Worm (Caenorhabditis elegans): ENCODE results near the gene W01C8.1.

The W01C8.1 gene

ce11 chrX:5723758-5724157 is 31.6 kb downstream of the W01C8.1 start:
- TF ChIP-seq ztf-29 (GFP tag; IDR thresholded peaks at IDR 0.05) (no peak), flt-1 (GFP tag; IDR thresholded peaks at IDR 0.05) (no peak), med-1 (GFP tag; optimal IDR thresholded peaks at IDR 0.05; ENCODE audit: insufficient read depth) (no peak), klf-2 (GFP tag; conservative IDR thresholded peaks at IDR 0.05) (no peak), ref-1 (GFP tag; conservative IDR thresholded peaks at IDR 0.05) (no peak), cog-1 (tag; optimal IDR thresholded peaks at IDR 0.05) (no peak), T22C8.4 (GFP tag; IDR thresholded peaks at IDR 0.05) (no peak), ztf-23 (GFP tag; IDR thresholded peaks at IDR 0.05) (no peak), tab-1 (GFP tag; IDR thresholded peaks at IDR 0.05) (no peak)

ce11 chrX:5724544-5724943 is 32.3 kb downstream of the W01C8.1 start:
- TF ChIP-seq ztf-23 (GFP tag; IDR thresholded peaks at IDR 0.05): no peak

ce11 chrX:5726160-5726559 is 34.0 kb downstream of the W01C8.1 start:
- TF ChIP-seq T22C8.4 (GFP tag; IDR thresholded peaks at IDR 0.05): no peak
- no peak for TF ChIP-seq flt-1 (GFP tag; IDR thresholded peaks at IDR 0.05)
- no peak for TF ChIP-seq ref-1 (GFP tag; conservative IDR thresholded peaks at IDR 0.05)
- TF ChIP-seq tab-1 (GFP tag; IDR thresholded peaks at IDR 0.05): no peak
- no peak for TF ChIP-seq cog-1 (tag; optimal IDR thresholded peaks at IDR 0.05)
- TF ChIP-seq med-1 (GFP tag; optimal IDR thresholded peaks at IDR 0.05; ENCODE audit: insufficient read depth): no peak
- TF ChIP-seq ztf-23 (GFP tag; IDR thresholded peaks at IDR 0.05): no peak
- no peak for TF ChIP-seq klf-2 (GFP tag; conservative IDR thresholded peaks at IDR 0.05)
- TF ChIP-seq ztf-29 (GFP tag; IDR thresholded peaks at IDR 0.05): no peak

ce11 chrX:5728956-5729467 is 36.8 kb downstream of the W01C8.1 start:
- TF ChIP-seq klf-2 (GFP tag; conservative IDR thresholded peaks at IDR 0.05) (no peak), flt-1 (GFP tag; IDR thresholded peaks at IDR 0.05) (no peak), ref-1 (GFP tag; conservative IDR thresholded peaks at IDR 0.05) (no peak), ztf-23 (GFP tag; IDR thresholded peaks at IDR 0.05) (0 out of 2 replicates have a peak, but pooled peaks have one; percentile 54), med-1 (GFP tag; optimal IDR thresholded peaks at IDR 0.05; ENCODE audit: insufficient read depth) (no peak)

ce11 chrX:5733728-5734252 is 41.6 kb downstream of the W01C8.1 start, which contains the start of gene rgs-6:
TSS of gene rgs-6 (minus strand) at chrX:5733778.
- TF ChIP-seq tab-1 (GFP tag; IDR thresholded peaks at IDR 0.05): no peak
- TF ChIP-seq ztf-29 (GFP tag; IDR thresholded peaks at IDR 0.05): no peak
- no peak for TF ChIP-seq T22C8.4 (GFP tag; IDR thresholded peaks at IDR 0.05)
- no peak for TF ChIP-seq ref-1 (GFP tag; conservative IDR thresholded peaks at IDR 0.05)
- TF ChIP-seq cog-1 (tag; optimal IDR thresholded peaks at IDR 0.05): no peak
- no peak for TF ChIP-seq ztf-23 (GFP tag; IDR thresholded peaks at IDR 0.05)
- no peak for TF ChIP-seq flt-1 (GFP tag; IDR thresholded peaks at IDR 0.05)
- no peak for TF ChIP-seq klf-2 (GFP tag; conservative IDR thresholded peaks at IDR 0.05)
- TF ChIP-seq med-1 (GFP tag; optimal IDR thresholded peaks at IDR 0.05; ENCODE audit: insufficient read depth): no peak

ce11 chrX:5743209-5743608 is 51.0 kb downstream of the W01C8.1 start, which contains the start of gene gnrr-4:
TSS of gene gnrr-4 (minus strand) at chrX:5743309.
- TF ChIP-seq tab-1 (GFP tag; IDR thresholded peaks at IDR 0.05) (no peak), ref-1 (GFP tag; conservative IDR thresholded peaks at IDR 0.05) (no peak), cog-1 (tag; optimal IDR thresholded peaks at IDR 0.05) (no peak), ztf-23 (GFP tag; IDR thresholded peaks at IDR 0.05) (no peak), flt-1 (GFP tag; IDR thresholded peaks at IDR 0.05) (no peak), ztf-29 (GFP tag; IDR thresholded peaks at IDR 0.05) (no peak), klf-2 (GFP tag; conservative IDR thresholded peaks at IDR 0.05) (no peak), med-1 (GFP tag; optimal IDR thresholded peaks at IDR 0.05; ENCODE audit: insufficient read depth) (no peak), T22C8.4 (GFP tag; IDR thresholded peaks at IDR 0.05) (no peak)
